Fruit fly (Drosophila melanogaster) whole organism, wandering third instar larva: ENCODE results near the gene Xport-B.

Experiments used
- CG9705 ChIP-seq: fragments of 200-800 bp; sonication (Bioruptor generic); optimal IDR thresholded peaks from 2 replicates; lab custom pipeline; 2018; ENCODE audit warnings: missing biosample characterization, mild to moderate bottlenecking, missing genetic modification characterization
- CrebA ChIP-seq: fragments of 200-800 bp; sonication (Bioruptor generic); optimal IDR thresholded peaks from 2 replicates; lab custom pipeline; 2016; ENCODE audit warnings: missing biosample characterization, mild to moderate bottlenecking, missing genetic modification characterization, borderline replicate concordance
- Dfd ChIP-seq: fragments of >200 bp; optimal IDR thresholded peaks from 2 replicates; lab custom pipeline; 2017; ENCODE audit warnings: missing biosample characterization, missing genetic modification characterization
- Dif ChIP-seq: fragments of 200-275, 200-300 bp; sonication (Bioruptor generic); optimal IDR thresholded peaks from 2 replicates; lab custom pipeline; 2018; ENCODE audit warnings: missing biosample characterization, missing genetic modification characterization; ENCODE audit not compliant: partially characterized antibody
- Hnf4 ChIP-seq: fragments of 200-800 bp; sonication (Bioruptor generic); optimal IDR thresholded peaks from 2 replicates; lab custom pipeline; 2016; ENCODE audit warnings: missing biosample characterization, mild to moderate bottlenecking, missing genetic modification characterization
- Hr78 ChIP-seq: fragments of >200 bp; optimal IDR thresholded peaks from 2 replicates; lab custom pipeline; 2017; ENCODE audit warnings: missing biosample characterization, missing genetic modification characterization
- Hr83 ChIP-seq: fragments of 200-300 bp; sonication (Bioruptor generic); optimal IDR thresholded peaks from 2 replicates; lab custom pipeline; 2016; ENCODE audit warnings: missing biosample characterization, mild to moderate bottlenecking, missing genetic modification characterization, moderate library complexity; ENCODE audit not compliant: poor library complexity, severe bottlenecking
- Myc ChIP-seq: fragments of >200 bp; optimal IDR thresholded peaks from 2 replicates; lab custom pipeline; 2017
- N ChIP-seq: fragments of >200 bp; optimal IDR thresholded peaks from 2 replicates; lab custom pipeline; 2018; ENCODE audit warnings: missing biosample characterization, missing external identifiers, missing genetic modification characterization
- OdsH ChIP-seq: fragments of 200-800 bp; sonication (Bioruptor generic); optimal IDR thresholded peaks from 2 replicates; lab custom pipeline; 2016; ENCODE audit warnings: missing biosample characterization, mild to moderate bottlenecking, missing genetic modification characterization
- Rel ChIP-seq, 2 experiments: fragments of 200-800 bp; sonication (Bioruptor generic) in 1 of 2; optimal IDR thresholded peaks; 2 replicates in 1 of 2; 3 replicates in 1 of 2; lab custom pipeline; 2016 to 2019; ENCODE audit warnings: mild to moderate bottlenecking in 2 of 2, missing biosample characterization in 2 of 2, missing genetic modification characterization in 2 of 2, moderate library complexity in 1 of 2
- brk ChIP-seq: fragments of 200-800 bp; sonication (Bioruptor generic); optimal IDR thresholded peaks from 2 replicates; lab custom pipeline; 2016; ENCODE audit warnings: missing biosample characterization, mild to moderate bottlenecking, missing genetic modification characterization
- dl ChIP-seq, 2 experiments: fragments of 175-275, 200-275 bp in 1 of 2; fragments of 200-275 bp in 1 of 2; sonication (Bioruptor generic); optimal IDR thresholded peaks; lab custom pipeline; 2018; ENCODE audit warnings: mild to moderate bottlenecking in 2 of 2, missing biosample characterization in 2 of 2, missing genetic modification characterization in 2 of 2, moderate library complexity in 2 of 2; ENCODE audit not compliant: partially characterized antibody in 2 of 2, insufficient read depth in 1 of 2
- dmrt93B ChIP-seq: fragments of 200-800 bp; sonication (Bioruptor generic); optimal IDR thresholded peaks from 2 replicates; lab custom pipeline; 2018; ENCODE audit warnings: missing biosample characterization, mild to moderate bottlenecking, missing genetic modification characterization
- dsf ChIP-seq: sonication (Bioruptor generic); optimal IDR thresholded peaks from 2 replicates; lab custom pipeline; 2016; ENCODE audit warnings: missing biosample characterization, missing genetic modification characterization, borderline replicate concordance
- ey ChIP-seq: fragments of 200-800 bp; sonication (Bioruptor generic); optimal IDR thresholded peaks from 2 replicates; lab custom pipeline; 2016; ENCODE audit warnings: missing biosample characterization, missing genetic modification characterization
- fru ChIP-seq: fragments of 200-800 bp; sonication (Bioruptor generic); optimal IDR thresholded peaks from 3 replicates; lab custom pipeline; 2016; ENCODE audit warnings: missing biosample characterization, mild to moderate bottlenecking, missing genetic modification characterization
- h ChIP-seq: fragments of 200-800 bp; sonication (Bioruptor generic); optimal IDR thresholded peaks from 3 replicates; lab custom pipeline; 2016; ENCODE audit warnings: missing biosample characterization, mild to moderate bottlenecking, missing genetic modification characterization
- jim ChIP-seq: fragments of 175-275, 200-325 bp; sonication (Bioruptor generic); optimal IDR thresholded peaks from 2 replicates; lab custom pipeline; 2016; ENCODE audit warnings: missing biosample characterization, mild to moderate bottlenecking, missing genetic modification characterization
- pan ChIP-seq: fragments of >200 bp; optimal IDR thresholded peaks from 2 replicates; lab custom pipeline; 2017
- psq ChIP-seq: fragments of 200-800 bp; sonication (Bioruptor generic); optimal IDR thresholded peaks from 3 replicates; lab custom pipeline; 2017; ENCODE audit warnings: missing biosample characterization, mild to moderate bottlenecking, missing genetic modification characterization, moderate library complexity
- rgr ChIP-seq: fragments of 200-800 bp; sonication (Bioruptor generic); optimal IDR thresholded peaks from 3 replicates; lab custom pipeline; 2016; ENCODE audit warnings: missing biosample characterization, mild to moderate bottlenecking, missing genetic modification characterization
- sage ChIP-seq: fragments of 200-800 bp; sonication (Bioruptor generic); optimal IDR thresholded peaks from 2 replicates; lab custom pipeline; 2016; ENCODE audit warnings: missing biosample characterization, mild to moderate bottlenecking, missing genetic modification characterization
- sv ChIP-seq: fragments of 200-800 bp; sonication (Bioruptor generic); optimal IDR thresholded peaks from 3 replicates; lab custom pipeline; 2016; ENCODE audit warnings: missing biosample characterization, missing genetic modification characterization
- usp ChIP-seq: fragments of >200 bp; optimal IDR thresholded peaks from 2 replicates; lab custom pipeline; 2017; ENCODE audit warnings: missing biosample characterization, missing genetic modification characterization
- woc ChIP-seq: sonication (Bioruptor generic); optimal IDR thresholded peaks from 2 replicates; lab custom pipeline; 2016; ENCODE audit warnings: missing biosample characterization, mild to moderate bottlenecking, missing genetic modification characterization

The Xport-B gene

dm6 chr3R:19892046-19892445 lies 23.2 kb downstream of the Xport-B start:
- no peak for TF ChIP-seq CG9705 (GFP tag; lab: Kevin White, UChicago)
- peak; percentile 18 for TF ChIP-seq h (GFP tag; lab: Kevin White, UChicago)
- TF ChIP-seq fru = peak; percentile 5
- TF ChIP-seq sv (GFP tag; lab: Kevin White, UChicago) = peak; percentile 44

dm6 chr3R:19891363-19891762 lies 23.8 kb downstream of the Xport-B start:
- TF ChIP-seq usp (GFP tag; lab: Kevin White, UChicago) = no peak
- no peak for TF ChIP-seq CrebA
- no peak for TF ChIP-seq fru
- TF ChIP-seq, all 38 proteins: peak for 0

- TF ChIP-seq dl (GFP tag; optimal IDR thresholded peaks at IDR 0.05; lab: Kevin White, UChicago; ENCODE audit: insufficient read depth in 1 of 2, partially characterized antibody in 2 of 2) (peak in 1 of 2 experiments; percentile 50), Hr78 (no peak), psq (GFP tag; lab: Kevin White, UChicago) (no peak), dmrt93B (GFP tag; lab: Kevin White, UChicago) (no peak), h (GFP tag; lab: Kevin White, UChicago) (no peak), woc (GFP tag; lab: Kevin White, UChicago) (peak; percentile 32), Dif (GFP tag; lab: Kevin White, UChicago) (peak; percentile 32), Myc (lab: Kevin White, UChicago) (peak; percentile 98), Rel (GFP tag; optimal IDR thresholded peaks at IDR 0.05; lab: Kevin White, UChicago) (no peak), Rel (tag; optimal IDR thresholded peaks at IDR 0.05; lab: Kevin White, UChicago) (no peak), jim (GFP tag; lab: Kevin White, UChicago) (no peak), fru (peak; percentile 56), Hr83 (GFP tag; lab: Kevin White, UChicago) (no peak)
These were observed 24.7 kb downstream of the Xport-B start, which contains the start of gene CG4733 for dm6 chr3R:19890340-19890998. CG4733 (plus strand) TSS chr3R:19890689.

DNA sequence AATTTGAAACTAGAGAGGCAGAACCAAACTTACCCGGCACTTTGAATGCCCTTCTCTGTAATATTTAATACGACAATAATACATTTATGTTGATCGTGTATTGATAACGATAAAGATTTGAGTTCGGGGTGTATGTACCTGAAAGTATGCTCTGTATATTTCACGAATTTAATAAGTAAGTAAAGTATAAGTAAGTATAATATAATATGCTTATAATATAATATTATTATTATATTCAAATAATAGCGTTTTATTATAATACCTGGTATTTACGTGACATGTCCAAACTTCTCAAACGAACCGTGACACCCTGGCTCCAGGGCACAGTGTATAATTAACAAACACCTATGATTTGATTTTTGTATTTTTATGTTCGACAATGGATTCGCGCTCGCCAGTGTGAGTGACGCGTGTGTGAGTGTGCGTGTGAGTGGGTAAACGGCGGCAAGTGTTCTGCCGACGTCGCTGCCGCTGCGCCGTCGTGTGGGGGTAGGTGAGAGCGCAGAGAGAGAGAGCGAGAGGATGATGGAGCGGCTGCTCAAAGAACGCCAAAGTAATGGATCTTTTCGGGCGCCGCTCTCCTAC lies 25.5 kb downstream of the Xport-B start:
- TF ChIP-seq sage (no peak), psq (GFP tag; lab: Kevin White, UChicago) (no peak), OdsH (no peak), ey (no peak), Dif (GFP tag; lab: Kevin White, UChicago) (peak; percentile 78), fru (peak; percentile 13), h (GFP tag; lab: Kevin White, UChicago) (no peak), jim (GFP tag; lab: Kevin White, UChicago) (no peak), rgr (GFP tag; lab: Kevin White, UChicago) (no peak), sv (GFP tag; lab: Kevin White, UChicago) (no peak), pan (lab: Kevin White, UChicago) (no peak), Hnf4 (no peak), Myc (lab: Kevin White, UChicago) (no peak), dl (GFP tag; optimal IDR thresholded peaks at IDR 0.05; lab: Kevin White, UChicago; ENCODE audit: insufficient read depth in 1 of 2, partially characterized antibody in 2 of 2) (peak; percentile 56 to 70), dsf (GFP tag; lab: Kevin White, UChicago) (no peak), N (GFP tag; lab: Kevin White, UChicago) (no peak), brk (GFP tag; lab: Kevin White, UChicago) (no peak), CrebA (no peak), Dfd (GFP tag; lab: Kevin White, UChicago) (no peak)
- TF ChIP-seq, all 38 proteins: peak for 3

- TF ChIP-seq jim (GFP tag; lab: Kevin White, UChicago) (no peak), Myc (lab: Kevin White, UChicago) (no peak), pan (lab: Kevin White, UChicago) (no peak), dl (GFP tag; optimal IDR thresholded peaks at IDR 0.05; lab: Kevin White, UChicago; ENCODE audit: insufficient read depth in 1 of 2, partially characterized antibody in 2 of 2) (no peak), CG9705 (GFP tag; lab: Kevin White, UChicago) (no peak), woc (GFP tag; lab: Kevin White, UChicago) (no peak), psq (GFP tag; lab: Kevin White, UChicago) (no peak), Dif (GFP tag; lab: Kevin White, UChicago) (no peak)
These were observed 26.9 kb downstream of the Xport-B start, which contains the start of gene ninaE for dm6 chr3R:19888156-19888784. ninaE (minus strand) TSS chr3R:19888206.
